Fruit fly (Drosophila melanogaster) S2 (cell line): ENCODE results near the gene CG42540.

Experiments
- CG8478 ChIP-seq: fragments of >200 bp; optimal IDR thresholded peaks from 2 replicates; lab custom pipeline; 2018
- CTCF ChIP-seq, 2 experiments: fragments of >200 bp; optimal IDR thresholded peaks; 2 replicates each; lab custom pipeline; 2018

The CG42540 gene

dm6 chr3L:4542530-4542929 lies 13.4 kb upstream of the CG42540 start:
- TF ChIP-seq CTCF (optimal IDR thresholded peaks at IDR 0.05; lab: Kevin White, UChicago) (no peak), CG8478 (lab: Kevin White, UChicago) (no peak)

- TF ChIP-seq CTCF (optimal IDR thresholded peaks at IDR 0.05; lab: Kevin White, UChicago) (no peak), CG8478 (lab: Kevin White, UChicago) (no peak)
Observed at dm6 chr3L:4543034-4543806, 12.7 kb upstream of the CG42540 start.

- TF ChIP-seq CTCF (optimal IDR thresholded peaks at IDR 0.05; lab: Kevin White, UChicago): no peak
- no peak for TF ChIP-seq CG8478 (lab: Kevin White, UChicago)
Observed at dm6 chr3L:4543807-4544197, 12.1 kb upstream of the CG42540 start.

DNA sequence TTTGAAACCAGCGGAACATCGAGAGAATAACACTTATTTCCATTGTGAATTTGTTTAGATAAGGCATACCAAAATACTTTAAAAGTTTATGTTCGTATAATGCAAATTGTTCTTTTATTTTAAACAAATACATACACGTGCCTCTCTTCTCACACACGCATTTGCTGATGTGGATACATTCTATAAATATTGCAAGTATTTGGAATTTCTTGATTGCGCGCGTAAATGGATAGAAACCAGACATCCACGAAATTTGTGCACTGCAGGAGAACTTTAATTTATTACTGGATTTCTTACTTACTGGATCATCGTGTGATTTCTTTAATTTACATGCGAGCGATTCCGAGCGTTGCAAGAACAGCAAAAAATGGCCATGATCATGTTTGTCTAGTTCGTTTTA lies 11.3 kb upstream of the CG42540 start:
- TF ChIP-seq CTCF (optimal IDR thresholded peaks at IDR 0.05; lab: Kevin White, UChicago): no peak
- TF ChIP-seq CG8478 (lab: Kevin White, UChicago): no peak

- TF ChIP-seq CG8478 (lab: Kevin White, UChicago) (no peak), CTCF (optimal IDR thresholded peaks at IDR 0.05; lab: Kevin White, UChicago) (no peak)
Observed at dm6 chr3L:4545138-4545537, 10.7 kb upstream of the CG42540 start.

dm6 chr3L:4545731-4546130 lies 10.2 kb upstream of the CG42540 start:
- TF ChIP-seq CTCF (optimal IDR thresholded peaks at IDR 0.05; lab: Kevin White, UChicago) (no peak), CG8478 (lab: Kevin White, UChicago) (no peak)

- no peak for TF ChIP-seq CG8478 (lab: Kevin White, UChicago)
Observed at dm6 chr3L:4546650-4547049, 9.2 kb upstream of the CG42540 start.

DNA sequence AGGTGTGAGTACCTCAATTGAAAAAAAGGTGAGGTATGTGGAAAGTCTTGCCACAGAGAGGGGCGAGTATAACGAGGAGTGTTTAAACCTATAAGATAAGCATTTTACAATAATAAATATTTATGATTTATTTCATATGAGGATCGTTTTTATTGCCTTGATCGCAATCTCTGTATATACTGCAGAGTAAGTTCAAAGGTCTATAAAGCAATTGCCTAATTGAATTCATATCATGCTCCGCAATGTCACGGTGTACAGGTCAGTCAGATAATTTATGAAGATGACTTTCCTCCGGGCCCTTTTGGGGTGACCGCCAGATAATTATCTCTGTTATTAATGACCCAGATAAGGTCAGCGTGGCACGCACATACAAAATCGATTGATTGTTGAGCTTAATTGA lies 7.5 kb upstream of the CG42540 start:
- no peak for TF ChIP-seq CG8478 (lab: Kevin White, UChicago)
- TF ChIP-seq CTCF (optimal IDR thresholded peaks at IDR 0.05; lab: Kevin White, UChicago): no peak

dm6 chr3L:4549341-4549740 lies 6.5 kb upstream of the CG42540 start:
- no peak for TF ChIP-seq CG8478 (lab: Kevin White, UChicago)
- TF ChIP-seq CTCF (optimal IDR thresholded peaks at IDR 0.05; lab: Kevin White, UChicago): no peak

dm6 chr3L:4550153-4550802 lies 5.6 kb upstream of the CG42540 start:
- TF ChIP-seq CG8478 (lab: Kevin White, UChicago) (no peak), CTCF (optimal IDR thresholded peaks at IDR 0.05; lab: Kevin White, UChicago) (no peak)

DNA sequence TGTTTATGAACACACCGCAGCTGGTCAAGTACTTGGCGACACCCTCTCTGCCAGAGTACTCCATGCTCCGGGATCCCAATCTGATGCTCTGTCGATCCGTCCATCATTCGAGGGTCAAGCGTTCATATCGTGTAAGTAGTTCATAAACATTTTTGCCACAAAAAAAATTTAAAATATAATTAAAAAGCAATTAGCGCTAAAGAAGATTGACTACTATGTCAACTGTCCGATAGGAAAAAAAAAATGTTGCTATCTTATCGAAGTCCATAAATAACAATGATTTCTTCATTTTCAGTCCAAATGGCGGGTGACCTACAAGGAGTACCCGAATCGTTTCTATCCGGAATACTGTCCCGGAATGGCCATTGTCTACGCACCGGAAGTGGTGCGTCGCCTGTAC lies 4.1 kb upstream of the CG42540 start:
- TF ChIP-seq CTCF (optimal IDR thresholded peaks at IDR 0.05; lab: Kevin White, UChicago) (no peak), CG8478 (lab: Kevin White, UChicago) (no peak)

DNA sequence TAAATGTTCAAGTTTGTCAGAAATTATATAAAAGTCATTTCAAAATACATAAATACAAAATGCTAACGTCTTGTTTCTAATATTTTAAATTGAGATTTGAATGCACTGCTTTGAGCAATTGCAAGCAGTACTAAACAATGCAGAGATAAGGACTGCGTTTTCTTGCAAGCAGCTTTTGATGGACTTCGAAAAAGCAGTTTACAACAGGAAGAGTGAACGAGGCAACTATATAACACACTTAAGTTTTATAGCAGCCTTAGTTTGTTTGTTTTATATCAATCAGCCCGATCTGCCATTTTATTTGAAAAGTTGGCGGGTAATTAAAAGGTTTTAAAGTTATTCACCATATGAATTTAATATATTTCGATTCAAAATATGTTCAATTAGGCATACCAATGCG lies 2.5 kb upstream of the CG42540 start:
- peak; percentile 26 to 52 for TF ChIP-seq CTCF (optimal IDR thresholded peaks at IDR 0.05; lab: Kevin White, UChicago)
- TF ChIP-seq CG8478 (lab: Kevin White, UChicago): no peak

DNA sequence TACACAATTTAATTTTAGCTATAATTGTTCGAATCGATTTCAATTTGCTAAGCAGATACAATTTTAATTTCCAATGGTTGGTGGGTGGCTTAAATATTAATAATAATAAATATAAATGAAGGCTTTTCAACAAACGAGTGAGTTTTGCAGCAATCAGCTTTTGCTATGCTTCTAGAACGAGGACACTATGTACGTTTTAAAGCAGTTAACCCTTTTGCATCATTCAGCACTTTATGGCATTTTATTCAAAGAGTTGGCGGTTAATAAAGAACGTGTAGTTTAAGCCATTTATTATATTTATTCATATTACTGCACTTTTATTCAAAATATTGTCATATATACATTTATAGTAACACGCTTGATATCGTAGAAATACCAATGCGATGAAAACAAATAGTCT lies 1.7 kb upstream of the CG42540 start:
- TF ChIP-seq CG8478 (lab: Kevin White, UChicago): no peak
- TF ChIP-seq CTCF (optimal IDR thresholded peaks at IDR 0.05; lab: Kevin White, UChicago): no peak

DNA sequence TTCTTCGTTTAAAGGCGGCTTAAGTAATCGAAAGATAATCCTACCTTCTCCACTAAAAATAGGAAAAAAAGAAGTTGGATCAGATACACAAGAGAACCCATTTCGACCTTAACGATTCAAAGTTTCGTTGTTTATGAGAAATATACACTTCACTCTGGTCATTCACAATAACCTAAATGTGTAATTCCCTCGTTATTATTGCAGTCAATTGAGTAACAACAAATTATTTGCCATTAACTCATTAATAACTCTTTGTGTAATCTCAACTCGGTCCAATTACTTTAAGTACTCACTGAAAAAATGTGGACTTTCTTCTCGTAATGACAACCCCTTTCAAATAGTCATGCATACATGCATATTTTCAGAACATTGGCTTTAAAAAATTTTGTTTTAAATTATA lies 751 bp upstream of the CG42540 start, which contains the start of gene CG33777:
TSS of gene CG33777 (minus strand) at position 101 of the 400 bp plus-strand sequence.
- no peak for TF ChIP-seq CG8478 (lab: Kevin White, UChicago)
- TF ChIP-seq CTCF (optimal IDR thresholded peaks at IDR 0.05; lab: Kevin White, UChicago): no peak

dm6 chr3L:4556831-4557355 lies 1.0 kb downstream of the CG42540 start:
- TF ChIP-seq CTCF (optimal IDR thresholded peaks at IDR 0.05; lab: Kevin White, UChicago) (no peak), CG8478 (lab: Kevin White, UChicago) (no peak)
